Fruit fly (Drosophila melanogaster) whole organism: Measurements from ENCODE around the gene gish.

Source experiments
- pan ChIP-seq: fragments of >200 bp; optimal IDR thresholded peaks from 2 replicates; lab custom pipeline; 2017
- psq ChIP-seq: fragments of >200 bp; optimal IDR thresholded peaks from 2 replicates; lab custom pipeline; 2017

dm6 chr3R:16236713-16237641, 35.3 kb upstream of the gish start:
- TF ChIP-seq pan (lab: Kevin White, UChicago) (no peak), psq (lab: Kevin White, UChicago) (no peak)
